Fruit fly (Drosophila melanogaster): ENCODE measurements around the gene CG4789.

The CG4789 gene

DNA sequence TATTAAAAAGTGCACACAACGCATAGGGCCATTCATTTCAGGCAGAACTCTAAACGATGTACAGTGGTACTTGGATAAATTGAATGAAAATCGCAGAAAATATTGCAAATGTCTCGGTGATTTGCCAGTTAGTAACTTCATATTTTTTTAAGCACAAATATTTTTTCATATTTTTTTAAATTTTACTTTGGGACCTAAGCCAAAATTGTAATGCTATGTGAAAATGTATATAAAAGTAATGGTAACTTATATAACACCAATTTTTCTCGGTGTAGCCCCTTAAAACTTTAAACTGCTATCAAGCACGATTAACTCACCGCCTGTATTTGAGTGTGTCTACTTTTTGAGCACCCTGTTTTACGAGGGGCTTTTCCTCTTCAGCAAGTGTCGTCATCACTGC, 20.5 kb downstream of the CG4789 start (continued):
- TF ChIP-seq CG15073 (GFP tag; optimal IDR thresholded peaks at IDR 0.05): no peak

DNA sequence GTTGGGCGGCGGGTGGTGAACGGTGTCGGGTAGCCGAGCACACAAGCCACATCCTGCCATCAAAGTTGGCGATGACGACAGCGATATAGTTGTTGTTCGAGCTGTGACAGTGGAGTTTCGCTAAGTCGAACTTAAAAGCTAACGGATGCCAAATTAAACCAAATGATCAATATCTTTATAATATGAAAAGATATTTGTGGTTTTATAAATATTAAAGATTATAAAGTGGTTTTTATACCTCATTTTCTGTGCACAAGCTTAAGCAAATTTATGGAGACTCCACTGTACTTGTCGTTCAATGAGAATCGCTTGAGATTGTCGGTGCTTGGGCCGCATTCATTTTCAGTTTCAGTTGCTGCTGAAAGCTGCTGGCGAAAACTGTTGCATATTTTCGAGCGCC, 21.4 kb downstream of the CG4789 start:
- peak; percentile 34 for TF ChIP-seq Abd-B (GFP tag; optimal IDR thresholded peaks at IDR 0.05)
- TF ChIP-seq CG2889 (GFP tag; IDR thresholded peaks at IDR 0.05): 0 out of 3 replicates have a peak, but pooled peaks have one; percentile 46
- peak; percentile 57 for TF ChIP-seq az2 (GFP tag; optimal IDR thresholded peaks at IDR 0.05)
- TF ChIP-seq CG18011 (GFP tag; optimal IDR thresholded peaks at IDR 0.05): no peak
- peak; percentile 22 for TF ChIP-seq CG15514 (GFP tag; optimal IDR thresholded peaks at IDR 0.05)
- no peak for TF ChIP-seq CG4360 (GFP tag; IDR thresholded peaks at IDR 0.05)
- peak; percentile 50; the same call in 2 of the 3 replicates for TF ChIP-seq tgo (GFP tag; IDR thresholded peaks at IDR 0.05)
- TF ChIP-seq CG14014 (GFP tag; IDR thresholded peaks at IDR 0.05): peak; percentile 48; the same call in 1 of the 2 replicates
- TF ChIP-seq D19B (GFP tag; optimal IDR thresholded peaks at IDR 0.05): no peak
- no peak for TF ChIP-seq fru (optimal IDR thresholded peaks at IDR 0.05)
- TF ChIP-seq zfh1 (GFP tag; IDR thresholded peaks at IDR 0.05): peak; percentile 45; the same call in 1 of the 3 replicates
- no peak for TF ChIP-seq sim (GFP tag; IDR thresholded peaks at IDR 0.05)
- peak; percentile 42; the same call in 1 of the 2 replicates for TF ChIP-seq Nf-YA (GFP tag; IDR thresholded peaks at IDR 0.05)
- TF ChIP-seq Hr3 (GFP tag; optimal IDR thresholded peaks at IDR 0.05): peak; percentile 22
- no peak for TF ChIP-seq CG18619 (GFP tag; optimal IDR thresholded peaks at IDR 0.05)
- peak; percentile 46 for TF ChIP-seq Xbp1 (GFP tag; optimal IDR thresholded peaks at IDR 0.05)
- TF ChIP-seq grau (tag; optimal IDR thresholded peaks at IDR 0.05): peak; percentile 86
- no peak for TF ChIP-seq Gsc (GFP tag; IDR thresholded peaks at IDR 0.05)
- peak; percentile 11 for TF ChIP-seq Chrac-16 (GFP tag; optimal IDR thresholded peaks at IDR 0.05)
- TF ChIP-seq CG15011 (GFP tag; optimal IDR thresholded peaks at IDR 0.05): no peak
- no peak for TF ChIP-seq CG15479 (GFP tag; optimal IDR thresholded peaks at IDR 0.05)
- no peak for TF ChIP-seq HmgD (GFP tag; optimal IDR thresholded peaks at IDR 0.05)
- peak; percentile 58; the same call in 1 of the 2 replicates for TF ChIP-seq CG32772 (GFP tag; IDR thresholded peaks at IDR 0.05)
- peak; percentile 37; the same call in 1 of the 2 replicates for TF ChIP-seq peb (GFP tag; IDR thresholded peaks at IDR 0.05)
- peak; percentile 22 for TF ChIP-seq run (tag; optimal IDR thresholded peaks at IDR 0.05)
- TF ChIP-seq CG9817 (tag; optimal IDR thresholded peaks at IDR 0.05): peak; percentile 18
- peak; percentile 1 for TF ChIP-seq nerfin-1 (tag; optimal IDR thresholded peaks at IDR 0.05)
- 0 out of 2 replicates have a peak, but pooled peaks have one; percentile 32 for TF ChIP-seq ranshi (GFP tag; IDR thresholded peaks at IDR 0.05)
- TF ChIP-seq ara (GFP tag; IDR thresholded peaks at IDR 0.05): peak; percentile 65; the same call in 1 of the 2 replicates
- TF ChIP-seq B-H2 (GFP tag; optimal IDR thresholded peaks at IDR 0.05): no peak
- TF ChIP-seq lilli (GFP tag; optimal IDR thresholded peaks at IDR 0.05): peak; percentile 30
- TF ChIP-seq CG14710 (tag; optimal IDR thresholded peaks at IDR 0.05): peak; percentile 20
- TF ChIP-seq CG7745 (tag; optimal IDR thresholded peaks at IDR 0.05): no peak
- TF ChIP-seq row (GFP tag; IDR thresholded peaks at IDR 0.05): peak; percentile 83
- TF ChIP-seq bbx (GFP tag; IDR thresholded peaks at IDR 0.05; ENCODE audit: partially characterized antibody): no peak
- TF ChIP-seq al (GFP tag; IDR thresholded peaks at IDR 0.05): no peak
- peak; percentile 4 for TF ChIP-seq trem (tag; optimal IDR thresholded peaks at IDR 0.05)
- TF ChIP-seq NFAT (GFP tag; IDR thresholded peaks at IDR 0.05): no peak
- TF ChIP-seq CG5245 (GFP tag; optimal IDR thresholded peaks at IDR 0.05): peak; percentile 13
- 0 out of 2 replicates have a peak, but pooled peaks have one; percentile 12 for TF ChIP-seq GATAe (GFP tag; conservative IDR thresholded peaks at IDR 0.05)
- no peak for TF ChIP-seq dan (GFP tag; IDR thresholded peaks at IDR 0.05)
- no peak for TF ChIP-seq CG16779 (GFP tag; IDR thresholded peaks at IDR 0.05)
- TF ChIP-seq Fer1 (GFP tag; optimal IDR thresholded peaks at IDR 0.05): peak; percentile 52
- peak; percentile 77 for TF ChIP-seq Xrp1 (GFP tag; IDR thresholded peaks at IDR 0.05)
- peak; percentile 60 for TF ChIP-seq CG13424 (tag; optimal IDR thresholded peaks at IDR 0.05)
- TF ChIP-seq z (GFP tag; IDR thresholded peaks at IDR 0.05): no peak
- no peak for TF ChIP-seq CG17802 (tag; optimal IDR thresholded peaks at IDR 0.05)
- peak; percentile 58 for TF ChIP-seq lmd (GFP tag; IDR thresholded peaks at IDR 0.05)
- no peak for TF ChIP-seq ftz-f1 (GFP tag; optimal IDR thresholded peaks at IDR 0.05)

Measured in whole organism, embryonic.